Fruit fly (Drosophila melanogaster) whole organism, embryonic: ENCODE measurements around the gene CG7149.
A peak's percentile ranks its signal among the peaks of the same experiment; 100 is the strongest.

Source experiments
- Atf6 ChIP-seq: fragments of 200-800 bp; sonication (Bioruptor generic); IDR thresholded peaks from 2 replicates; pipeline ENCODE4 v1.3.6; 2022; ENCODE audit warnings: missing biosample characterization, missing genetic modification characterization
- CG10147 ChIP-seq: fragments of 200-800 bp; sonication (Bioruptor generic); optimal IDR thresholded peaks from 2 replicates; lab custom pipeline; 2019; ENCODE audit warnings: missing biosample characterization, mild to moderate bottlenecking, missing genetic modification characterization, moderate library complexity
- CG10274 ChIP-seq: fragments of 200-800 bp; sonication (Bioruptor generic); optimal IDR thresholded peaks from 3 replicates; lab custom pipeline; 2017; ENCODE audit warnings: missing biosample characterization, mild to moderate bottlenecking, missing genetic modification characterization
- CG10366 ChIP-seq: fragments of 200-800 bp; sonication (Bioruptor generic); IDR thresholded peaks from 2 replicates; pipeline ENCODE4 v1.3.6; 2022; ENCODE audit warnings: missing biosample characterization, missing genetic modification characterization
- CG13287 ChIP-seq: fragments of 200-800 bp; sonication (Bioruptor generic); IDR thresholded peaks from 2 replicates; pipeline ENCODE4 v1.3.6; 2022; ENCODE audit warnings: missing biosample characterization, missing genetic modification characterization; ENCODE audit not compliant: partially characterized antibody
- CG17361 ChIP-seq: fragments of 200-800 bp; sonication (Bioruptor generic); IDR thresholded peaks from 3 replicates; pipeline ENCODE4 v1.3.6; 2022; ENCODE audit warnings: missing biosample characterization, missing genetic modification characterization
- CG18619 ChIP-seq: fragments of 200-800 bp; sonication (Bioruptor generic); optimal IDR thresholded peaks from 3 replicates; lab custom pipeline; 2017; ENCODE audit warnings: missing biosample characterization, mild to moderate bottlenecking, missing genetic modification characterization
- CG2116 ChIP-seq: fragments of 200-800 bp; sonication (Bioruptor generic); optimal IDR thresholded peaks from 3 replicates; lab custom pipeline; 2018; ENCODE audit warnings: missing biosample characterization, mild to moderate bottlenecking, missing genetic modification characterization
- CG34224 ChIP-seq: fragments of 200-800 bp; sonication (Bioruptor generic); IDR thresholded peaks from 3 replicates; pipeline ENCODE4 v1.3.6; 2022; ENCODE audit warnings: missing biosample characterization, missing genetic modification characterization; ENCODE audit not compliant: partially characterized antibody
- CG34422 ChIP-seq: fragments of 200-800 bp; sonication (Bioruptor generic); IDR thresholded peaks from 3 replicates; pipeline ENCODE4 v1.3.6; 2022; ENCODE audit warnings: missing biosample characterization, missing genetic modification characterization
- CG3726 ChIP-seq: fragments of 200-800 bp; sonication (Bioruptor generic); IDR thresholded peaks from 3 replicates; pipeline ENCODE4, ENCODE4 v1.3.6; 2022; ENCODE audit warnings: missing biosample characterization, missing genetic modification characterization
- CG42726 ChIP-seq: fragments of 200-800 bp; sonication (Bioruptor generic); IDR thresholded peaks from 2 replicates; pipeline ENCODE4 v1.3.6; 2022; ENCODE audit warnings: missing biosample characterization, missing genetic modification characterization; ENCODE audit not compliant: partially characterized antibody
- CG43689 ChIP-seq: fragments of 200-800 bp; sonication (Bioruptor generic); IDR thresholded peaks from 2 replicates; pipeline ENCODE4 v1.3.6; 2022; ENCODE audit warnings: missing biosample characterization, missing genetic modification characterization
- CG6765 ChIP-seq: fragments of 200-800 bp; sonication (Bioruptor generic); optimal IDR thresholded peaks from 3 replicates; lab custom pipeline; 2017; ENCODE audit warnings: missing biosample characterization, mild to moderate bottlenecking, missing genetic modification characterization
- CG7357 ChIP-seq: fragments of 200-800 bp; sonication (Bioruptor generic); IDR thresholded peaks from 3 replicates; pipeline ENCODE4 v1.3.6; 2022; ENCODE audit warnings: missing biosample characterization, missing genetic modification characterization
- CG7839 ChIP-seq: fragments of 200-800 bp; sonication (Bioruptor generic); optimal IDR thresholded peaks from 3 replicates; lab custom pipeline; 2018; ENCODE audit warnings: missing biosample characterization, mild to moderate bottlenecking, missing genetic modification characterization, moderate library complexity
- CG7963 ChIP-seq: fragments of 200-800 bp; sonication (Bioruptor generic); IDR thresholded peaks from 3 replicates; pipeline ENCODE4 v1.3.6; 2022; ENCODE audit warnings: missing biosample characterization, missing genetic modification characterization; ENCODE audit not compliant: partially characterized antibody
- CG8290 ChIP-seq, 3 experiments: fragments of 200-800 bp; sonication (Bioruptor generic); optimal IDR thresholded peaks; 2 replicates each; lab custom pipeline; 2016 to 2019; ENCODE audit warnings: missing biosample characterization in 3 of 3, missing genetic modification characterization in 3 of 3, mild to moderate bottlenecking in 2 of 3, moderate library complexity in 1 of 3
- CG8765 ChIP-seq: fragments of 200-800 bp; sonication (Bioruptor generic); IDR thresholded peaks from 2 replicates; pipeline ENCODE4 v1.3.6; 2022; ENCODE audit warnings: missing biosample characterization, missing genetic modification characterization
- CG9727 ChIP-seq: fragments of 200-800 bp; sonication (Bioruptor generic); optimal IDR thresholded peaks from 3 replicates; lab custom pipeline; 2017; ENCODE audit warnings: missing biosample characterization, mild to moderate bottlenecking, missing genetic modification characterization
- CG9817 ChIP-seq: fragments of 200-800 bp; sonication (Bioruptor generic); optimal IDR thresholded peaks from 2 replicates; lab custom pipeline; 2018; ENCODE audit warnings: missing biosample characterization, mild to moderate bottlenecking, missing genetic modification characterization, moderate library complexity
- D19B ChIP-seq: fragments of 200-800 bp; sonication (Bioruptor generic); optimal IDR thresholded peaks from 2 replicates; lab custom pipeline; 2017; ENCODE audit warnings: missing biosample characterization, mild to moderate bottlenecking, missing genetic modification characterization
- Dref ChIP-seq: fragments of 200-800 bp; sonication (Bioruptor generic); IDR thresholded peaks from 2 replicates; pipeline ENCODE4 v1.3.6; 2022; ENCODE audit warnings: missing biosample characterization, missing genetic modification characterization
- Drgx ChIP-seq: fragments of 200-800 bp; sonication (Bioruptor generic); IDR thresholded peaks from 2 replicates; pipeline ENCODE4 v1.3.6; 2022; ENCODE audit warnings: missing biosample characterization, missing genetic modification characterization
- Hmx ChIP-seq: fragments of 200-800 bp; sonication (Bioruptor generic); optimal IDR thresholded peaks from 2 replicates; lab custom pipeline; 2016; ENCODE audit warnings: missing biosample characterization, missing genetic modification characterization
- NC2α ChIP-seq: fragments of 200-800 bp; sonication (Bioruptor generic); optimal IDR thresholded peaks from 2 replicates; lab custom pipeline; 2016; ENCODE audit warnings: missing biosample characterization, missing genetic modification characterization
- Tbp ChIP-seq: fragments of >200 bp; optimal IDR thresholded peaks from 2 replicates; lab custom pipeline; 2018; ENCODE audit warnings: missing biosample characterization, missing genetic modification characterization
- Xbp1 ChIP-seq: fragments of 200-800 bp; sonication (Bioruptor generic); optimal IDR thresholded peaks from 3 replicates; lab custom pipeline; 2016; ENCODE audit warnings: missing biosample characterization, mild to moderate bottlenecking, missing genetic modification characterization
- ase ChIP-seq: fragments of 200-800 bp; sonication (Bioruptor generic); IDR thresholded peaks from 3 replicates; pipeline ENCODE4 v1.3.6; 2022; ENCODE audit warnings: missing biosample characterization, missing genetic modification characterization
- ash1 ChIP-seq: fragments of 200-800 bp; sonication (Bioruptor generic); optimal IDR thresholded peaks from 2 replicates; lab custom pipeline; 2018; ENCODE audit warnings: missing biosample characterization, mild to moderate bottlenecking, missing genetic modification characterization
- ato ChIP-seq: fragments of 200-800 bp; sonication (Bioruptor generic); IDR thresholded peaks from 2 replicates; pipeline ENCODE4 v1.3.6; 2022; ENCODE audit warnings: missing biosample characterization, missing genetic modification characterization; ENCODE audit not compliant: partially characterized antibody
- ci ChIP-seq: fragments of 200-800 bp; sonication (Bioruptor generic); IDR thresholded peaks from 3 replicates; pipeline ENCODE4 v1.3.6; 2022; ENCODE audit warnings: missing biosample characterization, missing genetic modification characterization
- da ChIP-seq: fragments of 200-800 bp; sonication (Bioruptor generic); optimal IDR thresholded peaks from 2 replicates; lab custom pipeline; 2016; ENCODE audit warnings: missing biosample characterization, missing genetic modification characterization
- fd3F ChIP-seq: fragments of 200-800 bp; sonication (Bioruptor generic); optimal IDR thresholded peaks from 2 replicates; lab custom pipeline; 2018; ENCODE audit warnings: missing biosample characterization, mild to moderate bottlenecking, missing genetic modification characterization, moderate library complexity
- ham ChIP-seq: fragments of 200-800 bp; sonication (Bioruptor generic); IDR thresholded peaks from 2 replicates; pipeline ENCODE4 v1.3.6; 2022; ENCODE audit warnings: missing biosample characterization, missing genetic modification characterization
- jing ChIP-seq: fragments of 200-800 bp; sonication (Bioruptor generic); optimal IDR thresholded peaks from 2 replicates; lab custom pipeline; 2018; ENCODE audit warnings: missing biosample characterization, mild to moderate bottlenecking, missing genetic modification characterization
- ken ChIP-seq: fragments of 200-800 bp; sonication (Bioruptor generic); IDR thresholded peaks from 3 replicates; pipeline ENCODE4 v1.3.6; 2022; ENCODE audit warnings: missing biosample characterization, missing genetic modification characterization
- mld ChIP-seq: fragments of 200-800 bp; sonication (Bioruptor generic); IDR thresholded peaks from 3 replicates; pipeline ENCODE4 v1.3.6; 2022; ENCODE audit warnings: missing biosample characterization, missing genetic modification characterization; ENCODE audit not compliant: partially characterized antibody
- oc ChIP-seq: fragments of 200-800 bp; sonication (Bioruptor generic); optimal IDR thresholded peaks from 2 replicates; lab custom pipeline; 2018; ENCODE audit warnings: missing biosample characterization, mild to moderate bottlenecking, missing genetic modification characterization, moderate library complexity
- pan ChIP-seq, 4 experiments: fragments of >200 bp in 3 of 4; fragments of 200-800 bp in 1 of 4; sonication (Bioruptor generic) in 1 of 4; optimal IDR thresholded peaks in 3 of 4; IDR thresholded peaks in 1 of 4; 2 replicates each; pipeline versions ENCODE4 v1.3.6 to Lab custom; 2017 to 2022; ENCODE audit warnings: missing biosample characterization in 2 of 4, missing genetic modification characterization in 2 of 4, mixed read lengths in 1 of 4
- pb ChIP-seq: fragments of 200-800 bp; sonication (Bioruptor generic); optimal IDR thresholded peaks from 3 replicates; lab custom pipeline; 2016; ENCODE audit warnings: missing biosample characterization, missing genetic modification characterization
- phol ChIP-seq: fragments of 200-800 bp; sonication (Bioruptor generic); optimal IDR thresholded peaks from 3 replicates; lab custom pipeline; 2018; ENCODE audit warnings: missing biosample characterization, mild to moderate bottlenecking, missing genetic modification characterization, moderate library complexity
- ranshi ChIP-seq: fragments of 200-800 bp; sonication (Bioruptor generic); IDR thresholded peaks from 2 replicates; pipeline ENCODE4 v1.3.6; 2022; ENCODE audit warnings: missing biosample characterization, missing genetic modification characterization
- ro ChIP-seq: fragments of 200-800 bp; sonication (Bioruptor generic); IDR thresholded peaks from 2 replicates; pipeline ENCODE4 v1.3.6; 2022; ENCODE audit warnings: missing biosample characterization, missing genetic modification characterization
- run ChIP-seq: fragments of 200-800 bp; sonication (Bioruptor generic); optimal IDR thresholded peaks from 3 replicates; lab custom pipeline; 2018; ENCODE audit warnings: missing biosample characterization, mild to moderate bottlenecking, missing genetic modification characterization
- sc ChIP-seq, 3 experiments: fragments of >200 bp in 2 of 3; fragments of 200-800 bp in 1 of 3; sonication (Bioruptor generic) in 1 of 3; optimal IDR thresholded peaks; 2 replicates in 2 of 3; 3 replicates in 1 of 3; lab custom pipeline; 2017; ENCODE audit warnings: mild to moderate bottlenecking in 1 of 3, missing biosample characterization in 1 of 3, missing genetic modification characterization in 1 of 3, missing genetic modification reagents in 1 of 3
- sim ChIP-seq: fragments of 200-800 bp; sonication (Bioruptor generic); IDR thresholded peaks from 2 replicates; pipeline ENCODE4 v1.3.6; 2022; ENCODE audit warnings: missing biosample characterization, missing genetic modification characterization
- sna ChIP-seq: fragments of 200-800 bp; sonication (Bioruptor generic); IDR thresholded peaks from 2 replicates; pipeline ENCODE4 v1.3.6; 2022; ENCODE audit warnings: missing biosample characterization, missing genetic modification characterization; ENCODE audit not compliant: partially characterized antibody
- so ChIP-seq: fragments of 200-800 bp; sonication (Bioruptor generic); IDR thresholded peaks from 3 replicates; pipeline ENCODE4 v1.3.6; 2022; ENCODE audit warnings: missing biosample characterization, missing genetic modification characterization
- zfh1 ChIP-seq: fragments of 200-800 bp; sonication (Bioruptor generic); IDR thresholded peaks from 3 replicates; pipeline ENCODE4 v1.3.6; 2022; ENCODE audit warnings: missing biosample characterization, missing genetic modification characterization

Gene CG7149

dm6 chr2L:7813357-7813756 lies 23.0 kb upstream of the CG7149 start (continued):
- TF ChIP-seq Atf6 (GFP tag; lab: Robert Waterston, UW) (peak; percentile 68; the same call in 1 of the 2 replicates), oc (no peak), sim (GFP tag; lab: Robert Waterston, UW) (no peak), Hmx (no peak), CG7963 (no peak), fd3F (peak; percentile 44), CG2116 (no peak), Xbp1 (GFP tag; lab: Kevin White, UChicago) (no peak), jing (GFP tag; lab: Kevin White, UChicago) (no peak), D19B (GFP tag; lab: Kevin White, UChicago) (peak; percentile 1), CG13287 (GFP tag; lab: Robert Waterston, UW) (no peak), ash1 (peak; percentile 56), Tbp (GFP tag; lab: Kevin White, UChicago) (no peak), CG18619 (peak; percentile 34), CG9727 (GFP tag; lab: Kevin White, UChicago) (peak; percentile 56), CG34224 (no peak), CG7357 (no peak), da (GFP tag; lab: Kevin White, UChicago) (no peak), CG43689 (GFP tag; lab: Robert Waterston, UW) (no peak), Dref (GFP tag; lab: Robert Waterston, UW) (no peak), CG42726 (no peak), sna (GFP tag; lab: Robert Waterston, UW) (no peak), mld (GFP tag; lab: Robert Waterston, UW) (no peak), CG6765 (peak; percentile 73), zfh1 (GFP tag; lab: Robert Waterston, UW) (no peak), pb (GFP tag; lab: Kevin White, UChicago) (no peak), CG10147 (peak; percentile 64), pan (optimal IDR thresholded peaks at IDR 0.05; lab: Kevin White, UChicago) (no peak), pan (GFP tag; optimal IDR thresholded peaks at IDR 0.05 in 1 of 2, IDR thresholded peaks at IDR 0.05 in 1 of 2) (peak in 1 of 2 experiments; percentile 43), CG3726 (GFP tag; lab: Robert Waterston, UW) (no peak; the same call in 2 of the 3 replicates), ato (GFP tag; lab: Robert Waterston, UW) (no peak), sc (optimal IDR thresholded peaks at IDR 0.05; lab: Kevin White, UChicago) (no peak), sc (GFP tag; optimal IDR thresholded peaks at IDR 0.05; lab: Kevin White, UChicago) (no peak), so (GFP tag; lab: Robert Waterston, UW) (no peak), CG8765 (GFP tag; lab: Robert Waterston, UW) (no peak), ci (0 out of 3 replicates have a peak, but pooled peaks have one; percentile 30), CG7839 (tag; lab: Kevin White, UChicago) (peak; percentile 11), ham (GFP tag; lab: Robert Waterston, UW) (no peak), ken (GFP tag; lab: Robert Waterston, UW) (no peak), NC2α (peak; percentile 42), run (tag; lab: Kevin White, UChicago) (no peak), CG9817 (no peak), ro (GFP tag; lab: Robert Waterston, UW) (no peak), CG34422 (GFP tag; lab: Robert Waterston, UW) (no peak), CG10274 (GFP tag; lab: Kevin White, UChicago) (peak; percentile 14), Drgx (GFP tag; lab: Robert Waterston, UW) (no peak), ranshi (GFP tag; lab: Robert Waterston, UW) (no peak), CG17361 (GFP tag; lab: Robert Waterston, UW) (peak; percentile 34; the same call in 2 of the 3 replicates), phol (no peak), ase (no peak), CG10366 (GFP tag; lab: Robert Waterston, UW) (no peak), CG8290 (GFP tag; optimal IDR thresholded peaks at IDR 0.05; lab: Kevin White, UChicago) (no peak), CG8290 (tag; optimal IDR thresholded peaks at IDR 0.05; lab: Kevin White, UChicago) (peak in 1 of 2 experiments; percentile 85)
